ENCODE assay signal across 5 fruit fly cellular contexts in the genomic region with DNA sequence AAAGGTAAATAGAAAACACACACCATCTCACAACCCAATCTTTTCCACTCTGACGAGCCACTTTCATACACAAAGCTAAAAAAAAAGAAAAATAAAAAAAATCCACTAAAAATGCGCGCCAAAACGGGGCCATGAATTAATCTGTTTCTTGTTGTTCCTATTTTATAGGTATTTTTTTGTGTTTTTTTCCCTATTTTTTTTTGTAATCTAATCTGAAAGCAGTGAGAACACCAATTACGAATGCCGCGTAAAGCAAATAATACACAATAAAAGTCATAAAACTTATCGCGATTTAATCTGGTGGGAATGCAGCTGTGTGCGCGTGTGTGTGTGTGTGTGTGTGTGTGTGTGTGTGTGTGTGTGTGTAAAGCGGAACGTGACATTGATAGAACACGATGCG.
TF ChIP-seq lines count a peak whose summit lies in the region.

No protein-coding gene starts in this region.

- no peak for TF ChIP-seq CTCF in whole organism, embryonic (GFP tag; optimal IDR thresholded peaks at IDR 0.05; lab: Kevin White, UChicago)

TF ChIP-seq in whole organism, adult, 20 proteins besides CTCF, POLR2A, EP300 and RAD21 (continues in another document):
- peak; percentile 63 for TF ChIP-seq Mnt (GFP tag; optimal IDR thresholded peaks at IDR 0.05; lab: Kevin White, UChicago)
- TF ChIP-seq bab1 (GFP tag; optimal IDR thresholded peaks at IDR 0.05; lab: Kevin White, UChicago): no peak
- no peak for TF ChIP-seq CG5204 (GFP tag; optimal IDR thresholded peaks at IDR 0.05; lab: Kevin White, UChicago)
- no peak for TF ChIP-seq CG1620 (GFP tag; optimal IDR thresholded peaks at IDR 0.05; lab: Kevin White, UChicago)
- TF ChIP-seq CG12768 (GFP tag; optimal IDR thresholded peaks at IDR 0.05; lab: Kevin White, UChicago): peak; percentile 74
- peak; percentile 96 for TF ChIP-seq cic (GFP tag; optimal IDR thresholded peaks at IDR 0.05; lab: Kevin White, UChicago)
- peak; percentile 81 for TF ChIP-seq kay (GFP tag; lab: Kevin White, UChicago; ENCODE audit: borderline replicate concordance)
- TF ChIP-seq CG7045 (GFP tag; optimal IDR thresholded peaks at IDR 0.05; lab: Kevin White, UChicago): peak; percentile 30
- TF ChIP-seq CG33017 (tag; optimal IDR thresholded peaks at IDR 0.05; lab: Kevin White, UChicago): peak; percentile 5
- peak; percentile 2 for TF ChIP-seq Clk (GFP tag; optimal IDR thresholded peaks at IDR 0.05; lab: Kevin White, UChicago)
- peak; percentile 51 for TF ChIP-seq ovo (GFP tag; optimal IDR thresholded peaks at IDR 0.05; lab: Kevin White, UChicago)
- TF ChIP-seq CG11617 (GFP tag; optimal IDR thresholded peaks at IDR 0.05; lab: Kevin White, UChicago): peak; percentile 58
- TF ChIP-seq Crg-1 (GFP tag; optimal IDR thresholded peaks at IDR 0.05; lab: Kevin White, UChicago): no peak
- TF ChIP-seq cnc (optimal IDR thresholded peaks at IDR 0.05; lab: Kevin White, UChicago): no peak
- peak; percentile 61 for TF ChIP-seq Hr96 (GFP tag; optimal IDR thresholded peaks at IDR 0.05; lab: Kevin White, UChicago)
- no peak for TF ChIP-seq CG14711 (tag; optimal IDR thresholded peaks at IDR 0.05; lab: Kevin White, UChicago)
- TF ChIP-seq tj (GFP tag; optimal IDR thresholded peaks at IDR 0.05; lab: Kevin White, UChicago): no peak

TF ChIP-seq in whole organism, embryonic, 481 proteins besides CTCF, POLR2A, EP300 and RAD21 (continues in another document):
- TF ChIP-seq CG2678 (tag; optimal IDR thresholded peaks at IDR 0.05; lab: Kevin White, UChicago): peak; percentile 30
- TF ChIP-seq sna (GFP tag; IDR thresholded peaks at IDR 0.05; lab: Robert Waterston, UW; ENCODE audit: partially characterized antibody): no peak
- peak; percentile 28 for TF ChIP-seq CG13894 (tag; optimal IDR thresholded peaks at IDR 0.05; lab: Kevin White, UChicago)
- TF ChIP-seq Dip3 (GFP tag; optimal IDR thresholded peaks at IDR 0.05; lab: Kevin White, UChicago): no peak
- peak; percentile 2 for TF ChIP-seq gem (tag; optimal IDR thresholded peaks at IDR 0.05; lab: Kevin White, UChicago)
- peak; percentile 16 for TF ChIP-seq Fer1 (GFP tag; optimal IDR thresholded peaks at IDR 0.05; lab: Kevin White, UChicago)
- no peak for TF ChIP-seq tgo (GFP tag; IDR thresholded peaks at IDR 0.05; lab: Robert Waterston, UW)
- no peak for TF ChIP-seq CG4424 (GFP tag; optimal IDR thresholded peaks at IDR 0.05; lab: Kevin White, UChicago)
- TF ChIP-seq az2 (GFP tag; optimal IDR thresholded peaks at IDR 0.05; lab: Kevin White, UChicago): no peak
- TF ChIP-seq CG13123 (GFP tag; optimal IDR thresholded peaks at IDR 0.05; lab: Kevin White, UChicago): no peak
- no peak for TF ChIP-seq Sox100B (GFP tag; optimal IDR thresholded peaks at IDR 0.05; lab: Kevin White, UChicago)
- TF ChIP-seq CG32767 (GFP tag; IDR thresholded peaks at IDR 0.05; lab: Robert Waterston, UW): no peak
- no peak for TF ChIP-seq pfk (GFP tag; optimal IDR thresholded peaks at IDR 0.05; lab: Kevin White, UChicago)
- TF ChIP-seq HLH54F (GFP tag; optimal IDR thresholded peaks at IDR 0.05; lab: Kevin White, UChicago): no peak
- peak; percentile 3 for TF ChIP-seq unpg (GFP tag; optimal IDR thresholded peaks at IDR 0.05; lab: Kevin White, UChicago)
- TF ChIP-seq cwo (GFP tag; optimal IDR thresholded peaks at IDR 0.05; lab: Kevin White, UChicago): peak; percentile 84
- no peak for TF ChIP-seq esg (GFP tag; conservative IDR thresholded peaks at IDR 0.05; lab: Robert Waterston, UW)
- TF ChIP-seq shn (GFP tag; optimal IDR thresholded peaks at IDR 0.05; lab: Kevin White, UChicago): no peak

TF ChIP-seq in whole organism, prepupa, 60 proteins besides CTCF, POLR2A, EP300 and RAD21 (continues in another document):
- TF ChIP-seq achi (GFP tag; optimal IDR thresholded peaks at IDR 0.05; lab: Kevin White, UChicago) (no peak), CG4318 (GFP tag; optimal IDR thresholded peaks at IDR 0.05; lab: Kevin White, UChicago) (no peak), CG3919 (GFP tag; optimal IDR thresholded peaks at IDR 0.05; lab: Kevin White, UChicago) (no peak), CG34406 (GFP tag; optimal IDR thresholded peaks at IDR 0.05; lab: Kevin White, UChicago) (no peak), Gug (GFP tag; IDR thresholded peaks at IDR 0.05; lab: Robert Waterston, UW) (no peak), Sox14 (GFP tag; optimal IDR thresholded peaks at IDR 0.05; lab: Kevin White, UChicago) (peak; percentile 9), fkh (GFP tag; optimal IDR thresholded peaks at IDR 0.05; lab: Kevin White, UChicago) (peak; percentile 83), Lpt (GFP tag; optimal IDR thresholded peaks at IDR 0.05; lab: Kevin White, UChicago) (no peak), CG10669 (GFP tag; optimal IDR thresholded peaks at IDR 0.05; lab: Kevin White, UChicago) (no peak), Ets21C (GFP tag; optimal IDR thresholded peaks at IDR 0.05; lab: Kevin White, UChicago) (no peak), fd59A (GFP tag; optimal IDR thresholded peaks at IDR 0.05; lab: Kevin White, UChicago) (no peak), svp (GFP tag; lab: Kevin White, UChicago) (no peak), CG16779 (tag; optimal IDR thresholded peaks at IDR 0.05; lab: Kevin White, UChicago) (peak; percentile 19), CG6276 (GFP tag; optimal IDR thresholded peaks at IDR 0.05; lab: Kevin White, UChicago) (peak; percentile 29), Blimp-1 (GFP tag; optimal IDR thresholded peaks at IDR 0.05; lab: Kevin White, UChicago) (no peak), CG31627 (GFP tag; optimal IDR thresholded peaks at IDR 0.05; lab: Kevin White, UChicago) (no peak), Hr4 (GFP tag; optimal IDR thresholded peaks at IDR 0.05; lab: Kevin White, UChicago) (no peak), CG6163 (GFP tag; IDR thresholded peaks at IDR 0.05; lab: Robert Waterston, UW) (peak; percentile 64), ss (GFP tag; optimal IDR thresholded peaks at IDR 0.05; lab: Kevin White, UChicago) (no peak), Eip78C (GFP tag; lab: Kevin White, UChicago) (peak; percentile 49)

TF ChIP-seq in whole organism, pupa, 21 proteins besides CTCF, POLR2A, EP300 and RAD21:
- TF ChIP-seq Pif1B (GFP tag; optimal IDR thresholded peaks at IDR 0.05; lab: Kevin White, UChicago): no peak
- no peak for TF ChIP-seq CG17806 (tag; optimal IDR thresholded peaks at IDR 0.05; lab: Kevin White, UChicago)
- no peak for TF ChIP-seq CG34367 (tag; optimal IDR thresholded peaks at IDR 0.05; lab: Kevin White, UChicago)
- 0 out of 3 replicates have a peak, but pooled peaks have one; percentile 40 for TF ChIP-seq CG4496 (GFP tag; IDR thresholded peaks at IDR 0.05; lab: Robert Waterston, UW)
- no peak for TF ChIP-seq CG15710 (tag; optimal IDR thresholded peaks at IDR 0.05; lab: Kevin White, UChicago)
- no peak for TF ChIP-seq gl (tag; optimal IDR thresholded peaks at IDR 0.05; lab: Kevin White, UChicago)
- no peak for TF ChIP-seq CG13204 (GFP tag; optimal IDR thresholded peaks at IDR 0.05; lab: Kevin White, UChicago)
- TF ChIP-seq Ets98B (GFP tag; IDR thresholded peaks at IDR 0.05; lab: Robert Waterston, UW): 0 out of 2 replicates have a peak, but pooled peaks have one; percentile 8
- no peak for TF ChIP-seq Pif1A (GFP tag; optimal IDR thresholded peaks at IDR 0.05; lab: Kevin White, UChicago)
- TF ChIP-seq D1 (tag; optimal IDR thresholded peaks at IDR 0.05; lab: Kevin White, UChicago): no peak
- peak; percentile 47; the same call in 1 of the 2 replicates for TF ChIP-seq CG32121 (GFP tag; IDR thresholded peaks at IDR 0.05; lab: Robert Waterston, UW)
- TF ChIP-seq CG8159 (tag; optimal IDR thresholded peaks at IDR 0.05; lab: Kevin White, UChicago): no peak
- TF ChIP-seq Snoo (tag; optimal IDR thresholded peaks at IDR 0.05; lab: Kevin White, UChicago): no peak
- TF ChIP-seq CG8301 (tag; optimal IDR thresholded peaks at IDR 0.05; lab: Kevin White, UChicago): no peak
- TF ChIP-seq CG14655 (GFP tag; optimal IDR thresholded peaks at IDR 0.05; lab: Kevin White, UChicago): peak; percentile 14
- no peak for TF ChIP-seq CG9948 (tag; optimal IDR thresholded peaks at IDR 0.05; lab: Kevin White, UChicago)
- no peak for TF ChIP-seq fd96Ca (GFP tag; IDR thresholded peaks at IDR 0.05; lab: Robert Waterston, UW)
- no peak for TF ChIP-seq EcR (GFP tag; optimal IDR thresholded peaks at IDR 0.05; lab: Kevin White, UChicago)
- TF ChIP-seq CG10348 (GFP tag; IDR thresholded peaks at IDR 0.05; lab: Robert Waterston, UW): no peak

TF ChIP-seq in whole organism, wandering third instar larva, 38 proteins besides CTCF, POLR2A, EP300 and RAD21 (continues in another document):
- TF ChIP-seq CG9705 (GFP tag; optimal IDR thresholded peaks at IDR 0.05; lab: Kevin White, UChicago) (no peak), rgr (GFP tag; optimal IDR thresholded peaks at IDR 0.05; lab: Kevin White, UChicago) (no peak), ey (GFP tag; optimal IDR thresholded peaks at IDR 0.05; lab: Kevin White, UChicago) (no peak), OdsH (GFP tag; optimal IDR thresholded peaks at IDR 0.05; lab: Kevin White, UChicago) (no peak), N (GFP tag; optimal IDR thresholded peaks at IDR 0.05; lab: Kevin White, UChicago) (no peak), woc (GFP tag; optimal IDR thresholded peaks at IDR 0.05; lab: Kevin White, UChicago) (no peak), psq (GFP tag; optimal IDR thresholded peaks at IDR 0.05; lab: Kevin White, UChicago) (peak; percentile 46), Mio (GFP tag; optimal IDR thresholded peaks at IDR 0.05; lab: Kevin White, UChicago) (no peak), HLH106 (tag; optimal IDR thresholded peaks at IDR 0.05; lab: Kevin White, UChicago) (no peak), Sp1 (GFP tag; optimal IDR thresholded peaks at IDR 0.05; lab: Kevin White, UChicago) (peak; percentile 44), Myc (optimal IDR thresholded peaks at IDR 0.05; lab: Kevin White, UChicago) (no peak), CG32264 (GFP tag; optimal IDR thresholded peaks at IDR 0.05; lab: Kevin White, UChicago) (no peak), jim (GFP tag; optimal IDR thresholded peaks at IDR 0.05; lab: Kevin White, UChicago) (no peak), GATAd (GFP tag; optimal IDR thresholded peaks at IDR 0.05; lab: Kevin White, UChicago) (no peak), Hr83 (GFP tag; optimal IDR thresholded peaks at IDR 0.05; lab: Kevin White, UChicago; ENCODE audit: poor library complexity, severe bottlenecking) (no peak), Jra (GFP tag; optimal IDR thresholded peaks at IDR 0.05; lab: Kevin White, UChicago) (no peak), dl (GFP tag; optimal IDR thresholded peaks at IDR 0.05; lab: Kevin White, UChicago; ENCODE audit: insufficient read depth in 1 of 2, partially characterized antibody in 2 of 2) (no peak), dsf (GFP tag; optimal IDR thresholded peaks at IDR 0.05; lab: Kevin White, UChicago; ENCODE audit: borderline replicate concordance) (no peak), lola (GFP tag; optimal IDR thresholded peaks at IDR 0.05; lab: Kevin White, UChicago) (no peak), br (GFP tag; optimal IDR thresholded peaks at IDR 0.05; lab: Kevin White, UChicago) (peak; percentile 25), Dfd (GFP tag; optimal IDR thresholded peaks at IDR 0.05; lab: Kevin White, UChicago) (peak; percentile 42), Vsx2 (GFP tag; optimal IDR thresholded peaks at IDR 0.05; lab: Kevin White, UChicago; ENCODE audit: partially characterized antibody) (no peak), foxo (GFP tag; optimal IDR thresholded peaks at IDR 0.05; lab: Kevin White, UChicago) (no peak), sv (GFP tag; optimal IDR thresholded peaks at IDR 0.05; lab: Kevin White, UChicago) (no peak)
